Worm (Caenorhabditis elegans) whole organism, L1 larva: ENCODE results near the gene jun-1.

Source experiments
- blmp-1 ChIP-seq: fragments of 150-350 bp; optimal IDR thresholded peaks from 2 replicates; lab custom pipeline; 2014; ENCODE audit warnings: missing biosample characterization, missing genetic modification characterization
- efl-1 ChIP-seq, 4 experiments: fragments of 150-350 bp; optimal IDR thresholded peaks in 3 of 4; peaks in 1 of 4; 1 replicate in 1 of 4; 2 replicates in 3 of 4; lab custom pipeline; 2014; ENCODE audit warnings: missing biosample characterization in 2 of 4, missing genetic modification characterization in 2 of 4, missing genetic modification reagents in 2 of 4
- grh-1 ChIP-seq: fragments of 200-800 bp; sonication (Bioruptor generic); IDR thresholded peaks from 2 replicates; pipeline ENCODE4 v1.3.6; 2022; ENCODE audit warnings: missing genetic modification reagents, missing genetic modification characterization, missing compliant biosample characterization
- nhr-84 ChIP-seq: sonication (generic microtip); optimal IDR thresholded peaks from 2 replicates; lab custom pipeline; 2017; ENCODE audit warnings: missing biosample characterization, missing genetic modification characterization
- skn-1 ChIP-seq: fragments of 150-350 bp; optimal IDR thresholded peaks from 2 replicates; lab custom pipeline; 2014; ENCODE audit warnings: missing biosample characterization, missing genetic modification characterization
- ztf-11 ChIP-seq, 2 experiments: sonication (generic microtip); optimal IDR thresholded peaks; 2 replicates each; lab custom pipeline; 2016 to 2017; ENCODE audit warnings: missing genetic modification characterization in 2 of 2, missing biosample characterization in 1 of 2, missing compliant biosample characterization in 1 of 2

- TF ChIP-seq skn-1 (tag; lab: Kevin White, UChicago) (no peak), grh-1 (GFP tag; lab: Robert Waterston, UW) (no peak), ztf-11 (tag; optimal IDR thresholded peaks at IDR 0.05; lab: Kevin White, UChicago) (no peak), efl-1 (optimal IDR thresholded peaks at IDR 0.05; lab: Kevin White, UChicago) (no peak), efl-1 (GFP tag; optimal IDR thresholded peaks at IDR 0.05 in 1 of 2; lab: Kevin White, UChicago) (no peak), nhr-84 (no peak), blmp-1 (tag; lab: Kevin White, UChicago) (no peak)
These were observed 29.9 kb upstream of the jun-1 start, which contains the start of gene sysm-1 for ce11 chrII:9083093-9083492.
